Worm (Caenorhabditis elegans): ENCODE measurements around the gene C16A3.2.

DNA sequence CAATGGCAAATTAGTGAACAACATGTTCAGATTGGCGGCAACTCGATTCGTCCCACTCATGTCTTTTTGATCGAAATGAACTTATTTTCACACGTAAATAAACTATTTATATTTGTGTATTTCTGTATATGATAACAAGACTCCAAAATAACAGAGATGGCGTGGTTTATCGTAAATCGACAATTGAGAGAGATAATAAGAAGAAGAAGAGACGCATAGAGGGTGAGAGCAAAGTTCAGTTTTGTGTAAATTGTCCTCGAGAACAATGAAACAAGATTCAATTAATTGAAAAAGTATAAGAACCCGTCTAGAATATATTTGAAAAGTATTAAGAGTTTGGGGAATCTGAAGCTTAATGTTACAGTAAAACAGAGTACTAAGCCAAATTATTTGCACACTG, 21.8 kb downstream of the C16A3.2 start:
- TF ChIP-seq W03F9.2 (tag; optimal IDR thresholded peaks at IDR 0.05) (no peak), him-1 (tag; optimal IDR thresholded peaks at IDR 0.05) (no peak), dao-5 (tag; optimal IDR thresholded peaks at IDR 0.05) (no peak)
